Worm (Caenorhabditis elegans) whole organism, mixed stage, embryonic: ENCODE data around the gene R05D8.9.

Source experiments
- blmp-1 ChIP-seq: fragments of 150-350 bp; optimal IDR thresholded peaks from 2 replicates; lab custom pipeline; 2014; ENCODE audit warnings: missing biosample characterization, missing genetic modification characterization
- elt-1 ChIP-seq: sonication (generic microtip); optimal IDR thresholded peaks from 2 replicates; lab custom pipeline; 2017; ENCODE audit warnings: missing genetic modification characterization, mild to moderate bottlenecking, missing compliant biosample characterization, antibody characterized with exemption, moderate library complexity, borderline replicate concordance; ENCODE audit not compliant: insufficient read depth
- elt-3 ChIP-seq: fragments of 150-350 bp; optimal IDR thresholded peaks from 2 replicates; lab custom pipeline; 2014; ENCODE audit warnings: missing biosample characterization, missing genetic modification characterization
- ham-2 ChIP-seq: fragments of 200-800 bp; sonication (Bioruptor generic); optimal IDR thresholded peaks from 2 replicates; lab custom pipeline; 2018; ENCODE audit warnings: mild to moderate bottlenecking, missing genetic modification characterization, missing compliant biosample characterization
- lin-13 ChIP-seq: fragments of 150-350 bp; optimal IDR thresholded peaks from 2 replicates; lab custom pipeline; 2014; ENCODE audit warnings: missing biosample characterization, missing genetic modification characterization
- lsy-2 ChIP-seq: fragments of 150-350 bp; optimal IDR thresholded peaks from 2 replicates; lab custom pipeline; 2014; ENCODE audit warnings: missing biosample characterization, missing genetic modification characterization
- mls-2 ChIP-seq: sonication (generic microtip); optimal IDR thresholded peaks from 2 replicates; lab custom pipeline; 2016; ENCODE audit warnings: mild to moderate bottlenecking, missing genetic modification characterization, moderate library complexity, missing compliant biosample characterization
- nhr-2 ChIP-seq: fragments of 150-350 bp; optimal IDR thresholded peaks from 2 replicates; lab custom pipeline; 2014; ENCODE audit warnings: missing biosample characterization, missing genetic modification characterization
- nhr-237 ChIP-seq: fragments of 150-350 bp; optimal IDR thresholded peaks from 2 replicates; lab custom pipeline; 2014; ENCODE audit warnings: missing biosample characterization, missing genetic modification characterization
- nhr-76 ChIP-seq: sonication (generic microtip); optimal IDR thresholded peaks from 2 replicates; lab custom pipeline; 2017; ENCODE audit warnings: missing biosample characterization, missing genetic modification characterization
- snpc-4 ChIP-seq: fragments of 150-350 bp; optimal IDR thresholded peaks from 2 replicates; lab custom pipeline; 2014; ENCODE audit warnings: missing biosample characterization, missing genetic modification characterization
- unc-120 ChIP-seq: sonication (generic microtip); optimal IDR thresholded peaks from 2 replicates; lab custom pipeline; 2017; ENCODE audit warnings: missing genetic modification characterization, missing compliant biosample characterization; ENCODE audit not compliant: poor library complexity, severe bottlenecking
- unc-62 ChIP-seq: fragments of 150-350 bp; optimal IDR thresholded peaks from 2 replicates; lab custom pipeline; 2014; ENCODE audit warnings: missing biosample characterization, missing genetic modification reagents, missing genetic modification characterization

ce11 chrV:2722555-2722954 is 44.8 kb downstream of the R05D8.9 start, which contains the start of gene srg-60:
- TF ChIP-seq nhr-2 (tag; lab: Kevin White, UChicago): no peak
- TF ChIP-seq lsy-2 (tag; lab: Kevin White, UChicago): no peak
- TF ChIP-seq unc-62: no peak
- TF ChIP-seq nhr-76 (tag; lab: Kevin White, UChicago): no peak
- no peak for TF ChIP-seq ham-2 (GFP tag; lab: Kevin White, UChicago)
- no peak for TF ChIP-seq snpc-4 (tag; lab: Kevin White, UChicago)
- TF ChIP-seq elt-1: no peak
- TF ChIP-seq unc-120 (tag; lab: Kevin White, UChicago): no peak
- TF ChIP-seq lin-13 (tag; lab: Kevin White, UChicago): no peak
- TF ChIP-seq blmp-1: no peak
- no peak for TF ChIP-seq elt-3
- TF ChIP-seq mls-2 (tag; lab: Kevin White, UChicago): no peak
- no peak for TF ChIP-seq nhr-237
